Fruit fly (Drosophila melanogaster) whole organism, wandering third instar larva: ENCODE measurements around the gene CG14277.

ENCODE experiments used
- Abd-B ChIP-seq: fragments of >200 bp; optimal IDR thresholded peaks from 2 replicates; lab custom pipeline; 2017; ENCODE audit warnings: missing biosample characterization, missing genetic modification characterization
- CG32264 ChIP-seq: fragments of 200-800 bp; sonication (Bioruptor generic); optimal IDR thresholded peaks from 2 replicates; lab custom pipeline; 2016; ENCODE audit warnings: missing biosample characterization, missing genetic modification characterization
- CG9705 ChIP-seq: fragments of 200-800 bp; sonication (Bioruptor generic); optimal IDR thresholded peaks from 2 replicates; lab custom pipeline; 2018; ENCODE audit warnings: missing biosample characterization, mild to moderate bottlenecking, missing genetic modification characterization
- CrebA ChIP-seq: fragments of 200-800 bp; sonication (Bioruptor generic); optimal IDR thresholded peaks from 2 replicates; lab custom pipeline; 2016; ENCODE audit warnings: missing biosample characterization, mild to moderate bottlenecking, missing genetic modification characterization, borderline replicate concordance
- Dfd ChIP-seq: fragments of >200 bp; optimal IDR thresholded peaks from 2 replicates; lab custom pipeline; 2017; ENCODE audit warnings: missing biosample characterization, missing genetic modification characterization
- Dif ChIP-seq: fragments of 200-275, 200-300 bp; sonication (Bioruptor generic); optimal IDR thresholded peaks from 2 replicates; lab custom pipeline; 2018; ENCODE audit warnings: missing biosample characterization, missing genetic modification characterization; ENCODE audit not compliant: partially characterized antibody
- GATAd ChIP-seq: sonication (Bioruptor generic); optimal IDR thresholded peaks from 2 replicates; lab custom pipeline; 2016; ENCODE audit warnings: missing biosample characterization, missing genetic modification characterization
- HLH106 ChIP-seq: fragments of 200-800 bp; optimal IDR thresholded peaks from 3 replicates; lab custom pipeline; 2019; ENCODE audit warnings: missing biosample characterization, mild to moderate bottlenecking, missing genetic modification characterization, moderate library complexity
- Hnf4 ChIP-seq: fragments of 200-800 bp; sonication (Bioruptor generic); optimal IDR thresholded peaks from 2 replicates; lab custom pipeline; 2016; ENCODE audit warnings: missing biosample characterization, mild to moderate bottlenecking, missing genetic modification characterization
- Hr78 ChIP-seq: fragments of >200 bp; optimal IDR thresholded peaks from 2 replicates; lab custom pipeline; 2017; ENCODE audit warnings: missing biosample characterization, missing genetic modification characterization
- Hr83 ChIP-seq: fragments of 200-300 bp; sonication (Bioruptor generic); optimal IDR thresholded peaks from 2 replicates; lab custom pipeline; 2016; ENCODE audit warnings: missing biosample characterization, mild to moderate bottlenecking, missing genetic modification characterization, moderate library complexity; ENCODE audit not compliant: poor library complexity, severe bottlenecking
- Jra ChIP-seq: sonication (Bioruptor generic); optimal IDR thresholded peaks from 2 replicates; lab custom pipeline; 2016; ENCODE audit warnings: missing biosample characterization, missing genetic modification characterization
- Mio ChIP-seq: sonication (Bioruptor generic); optimal IDR thresholded peaks from 2 replicates; lab custom pipeline; 2016; ENCODE audit warnings: missing biosample characterization, missing genetic modification characterization
- Myc ChIP-seq: fragments of >200 bp; optimal IDR thresholded peaks from 2 replicates; lab custom pipeline; 2017
- N ChIP-seq: fragments of >200 bp; optimal IDR thresholded peaks from 2 replicates; lab custom pipeline; 2018; ENCODE audit warnings: missing biosample characterization, missing external identifiers, missing genetic modification characterization
- OdsH ChIP-seq: fragments of 200-800 bp; sonication (Bioruptor generic); optimal IDR thresholded peaks from 2 replicates; lab custom pipeline; 2016; ENCODE audit warnings: missing biosample characterization, mild to moderate bottlenecking, missing genetic modification characterization
- Rel ChIP-seq, 2 experiments: fragments of 200-800 bp; sonication (Bioruptor generic) in 1 of 2; optimal IDR thresholded peaks; 2 replicates in 1 of 2; 3 replicates in 1 of 2; lab custom pipeline; 2016 to 2019; ENCODE audit warnings: mild to moderate bottlenecking in 2 of 2, missing biosample characterization in 2 of 2, missing genetic modification characterization in 2 of 2, moderate library complexity in 1 of 2
- Sp1 ChIP-seq: fragments of 200-800 bp; sonication (Bioruptor generic); optimal IDR thresholded peaks from 3 replicates; lab custom pipeline; 2019; ENCODE audit warnings: missing biosample characterization, mild to moderate bottlenecking, missing genetic modification characterization, moderate library complexity
- Vsx2 ChIP-seq: fragments of 200-300, 225-300 bp; sonication (Bioruptor generic); optimal IDR thresholded peaks from 2 replicates; lab custom pipeline; 2018; ENCODE audit warnings: missing biosample characterization, missing genetic modification characterization; ENCODE audit not compliant: partially characterized antibody
- br ChIP-seq: fragments of 200-800 bp; sonication (Bioruptor generic); optimal IDR thresholded peaks from 2 replicates; lab custom pipeline; 2016; ENCODE audit warnings: missing biosample characterization, missing genetic modification characterization
- brk ChIP-seq: fragments of 200-800 bp; sonication (Bioruptor generic); optimal IDR thresholded peaks from 2 replicates; lab custom pipeline; 2016; ENCODE audit warnings: missing biosample characterization, mild to moderate bottlenecking, missing genetic modification characterization
- dl ChIP-seq, 2 experiments: fragments of 175-275, 200-275 bp in 1 of 2; fragments of 200-275 bp in 1 of 2; sonication (Bioruptor generic); optimal IDR thresholded peaks; lab custom pipeline; 2018; ENCODE audit warnings: mild to moderate bottlenecking in 2 of 2, missing biosample characterization in 2 of 2, missing genetic modification characterization in 2 of 2, moderate library complexity in 2 of 2; ENCODE audit not compliant: partially characterized antibody in 2 of 2, insufficient read depth in 1 of 2
- dmrt93B ChIP-seq: fragments of 200-800 bp; sonication (Bioruptor generic); optimal IDR thresholded peaks from 2 replicates; lab custom pipeline; 2018; ENCODE audit warnings: missing biosample characterization, mild to moderate bottlenecking, missing genetic modification characterization
- dsf ChIP-seq: sonication (Bioruptor generic); optimal IDR thresholded peaks from 2 replicates; lab custom pipeline; 2016; ENCODE audit warnings: missing biosample characterization, missing genetic modification characterization, borderline replicate concordance
- ey ChIP-seq: fragments of 200-800 bp; sonication (Bioruptor generic); optimal IDR thresholded peaks from 2 replicates; lab custom pipeline; 2016; ENCODE audit warnings: missing biosample characterization, missing genetic modification characterization
- foxo ChIP-seq, 2 experiments: fragments of 200-800 bp; sonication (Bioruptor generic); optimal IDR thresholded peaks; 2 replicates in 1 of 2; 3 replicates in 1 of 2; lab custom pipeline; 2016 to 2017; ENCODE audit warnings: missing biosample characterization in 2 of 2, missing genetic modification characterization in 2 of 2
- fru ChIP-seq: fragments of 200-800 bp; sonication (Bioruptor generic); optimal IDR thresholded peaks from 3 replicates; lab custom pipeline; 2016; ENCODE audit warnings: missing biosample characterization, mild to moderate bottlenecking, missing genetic modification characterization
- h ChIP-seq: fragments of 200-800 bp; sonication (Bioruptor generic); optimal IDR thresholded peaks from 3 replicates; lab custom pipeline; 2016; ENCODE audit warnings: missing biosample characterization, mild to moderate bottlenecking, missing genetic modification characterization
- jim ChIP-seq: fragments of 175-275, 200-325 bp; sonication (Bioruptor generic); optimal IDR thresholded peaks from 2 replicates; lab custom pipeline; 2016; ENCODE audit warnings: missing biosample characterization, mild to moderate bottlenecking, missing genetic modification characterization
- lola ChIP-seq: fragments of >200 bp; optimal IDR thresholded peaks from 2 replicates; lab custom pipeline; 2017; ENCODE audit warnings: missing biosample characterization, missing genetic modification characterization
- pan ChIP-seq: fragments of >200 bp; optimal IDR thresholded peaks from 2 replicates; lab custom pipeline; 2017
- psq ChIP-seq: fragments of 200-800 bp; sonication (Bioruptor generic); optimal IDR thresholded peaks from 3 replicates; lab custom pipeline; 2017; ENCODE audit warnings: missing biosample characterization, mild to moderate bottlenecking, missing genetic modification characterization, moderate library complexity
- rgr ChIP-seq: fragments of 200-800 bp; sonication (Bioruptor generic); optimal IDR thresholded peaks from 3 replicates; lab custom pipeline; 2016; ENCODE audit warnings: missing biosample characterization, mild to moderate bottlenecking, missing genetic modification characterization
- sage ChIP-seq: fragments of 200-800 bp; sonication (Bioruptor generic); optimal IDR thresholded peaks from 2 replicates; lab custom pipeline; 2016; ENCODE audit warnings: missing biosample characterization, mild to moderate bottlenecking, missing genetic modification characterization
- sv ChIP-seq: fragments of 200-800 bp; sonication (Bioruptor generic); optimal IDR thresholded peaks from 3 replicates; lab custom pipeline; 2016; ENCODE audit warnings: missing biosample characterization, missing genetic modification characterization
- tai ChIP-seq: sonication (Bioruptor generic); optimal IDR thresholded peaks from 2 replicates; lab custom pipeline; 2016; ENCODE audit warnings: missing biosample characterization, missing genetic modification characterization
- usp ChIP-seq: fragments of >200 bp; optimal IDR thresholded peaks from 2 replicates; lab custom pipeline; 2017; ENCODE audit warnings: missing biosample characterization, missing genetic modification characterization
- woc ChIP-seq: sonication (Bioruptor generic); optimal IDR thresholded peaks from 2 replicates; lab custom pipeline; 2016; ENCODE audit warnings: missing biosample characterization, mild to moderate bottlenecking, missing genetic modification characterization

CG14277 gene

DNA sequence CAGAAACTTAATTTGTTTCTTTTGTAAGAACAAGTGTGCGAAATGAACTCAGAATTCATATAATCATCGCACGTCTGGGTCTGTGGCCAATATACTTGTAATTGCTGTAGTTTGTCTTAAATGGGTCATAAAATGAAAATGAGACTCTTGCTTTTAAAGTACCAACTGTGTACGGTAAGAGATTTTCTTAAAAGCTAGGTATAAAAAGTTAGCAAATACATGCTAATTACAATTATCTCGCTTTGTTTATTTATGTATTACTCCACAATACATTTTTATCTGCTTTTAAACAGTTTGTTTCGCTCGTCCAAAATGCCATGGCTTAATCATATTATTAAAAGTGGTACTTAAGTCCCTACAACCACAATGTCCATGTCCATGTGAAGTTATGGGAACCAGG is 38.5 kb upstream of the CG14277 start:
- TF ChIP-seq h (GFP tag; lab: Kevin White, UChicago) = no peak
- TF ChIP-seq dsf = no peak
- no peak for TF ChIP-seq dl (GFP tag; optimal IDR thresholded peaks at IDR 0.05; lab: Kevin White, UChicago; ENCODE audit: insufficient read depth in 1 of 2, partially characterized antibody in 2 of 2)
- TF ChIP-seq tai (GFP tag; lab: Kevin White, UChicago) = no peak
- no peak for TF ChIP-seq woc (GFP tag; lab: Kevin White, UChicago)
- no peak for TF ChIP-seq Dif (GFP tag; lab: Kevin White, UChicago)
- TF ChIP-seq Hr83 (GFP tag; lab: Kevin White, UChicago) = no peak
- TF ChIP-seq Jra (GFP tag; lab: Kevin White, UChicago) = no peak
- TF ChIP-seq Myc (lab: Kevin White, UChicago) = no peak
- TF ChIP-seq Hr78 (GFP tag; lab: Kevin White, UChicago) = no peak
- no peak for TF ChIP-seq fru (GFP tag; lab: Kevin White, UChicago)
- no peak for TF ChIP-seq psq (GFP tag; lab: Kevin White, UChicago)

DNA sequence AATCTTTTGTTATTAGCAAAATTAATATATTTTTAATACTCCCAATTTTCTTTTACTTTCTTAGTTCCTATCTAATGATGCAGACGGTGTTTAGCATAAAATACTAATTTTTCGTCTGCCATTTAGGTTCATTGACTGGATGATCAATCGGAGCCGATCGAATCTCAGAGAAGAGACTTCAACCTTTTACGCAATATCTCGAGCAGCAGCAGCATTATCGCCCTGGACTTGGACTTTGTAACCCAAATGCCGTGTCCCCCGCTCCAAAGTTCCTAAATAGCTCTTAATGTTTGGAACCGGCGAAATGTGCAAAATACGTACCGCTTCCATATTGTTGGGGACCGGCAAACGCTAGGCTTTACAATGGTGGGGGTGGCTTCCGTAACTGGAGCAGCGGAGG is 37.9 kb upstream of the CG14277 start:
- TF ChIP-seq Hnf4 (peak; percentile 60), Sp1 (GFP tag; lab: Kevin White, UChicago) (no peak)

DNA sequence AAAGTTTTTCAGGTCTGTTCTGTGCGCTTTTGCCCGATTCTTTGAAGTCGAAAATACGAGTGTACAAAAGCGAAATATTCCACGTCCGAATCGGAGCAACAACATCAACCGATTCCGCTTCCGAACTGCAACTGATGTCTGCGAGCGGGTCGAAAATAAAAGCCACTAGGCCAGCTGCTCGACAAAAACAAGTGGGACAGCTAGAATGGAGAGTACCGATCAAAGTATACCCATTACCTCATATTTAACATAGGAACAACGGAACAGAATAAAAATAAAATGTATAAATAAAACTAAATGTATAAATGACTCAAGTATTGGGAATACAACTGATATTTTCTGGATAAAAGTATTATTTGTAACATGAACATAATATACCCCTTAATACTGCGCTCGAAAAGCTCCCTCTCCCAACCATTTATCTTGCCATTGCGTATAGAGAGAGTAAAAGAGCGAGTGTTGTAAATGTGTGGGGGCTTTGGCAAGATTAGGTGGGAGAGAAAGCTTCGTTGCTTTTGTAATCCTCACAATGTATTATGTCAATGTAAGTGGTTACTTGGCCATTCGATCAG is 37.2 kb upstream of the CG14277 start, which contains the start of gene SLC5A11:
Gene SLC5A11 (minus strand): TSS at position 137 of the 572 bp plus-strand sequence.
- TF ChIP-seq jim (GFP tag; lab: Kevin White, UChicago) (no peak), CG32264 (GFP tag; lab: Kevin White, UChicago) (peak; percentile 98), Abd-B (GFP tag; lab: Kevin White, UChicago) (no peak), foxo (GFP tag; optimal IDR thresholded peaks at IDR 0.05; lab: Kevin White, UChicago) (peak; percentile 97 to 100), ey (GFP tag; lab: Kevin White, UChicago) (peak; percentile 90), Myc (lab: Kevin White, UChicago) (no peak), dl (GFP tag; optimal IDR thresholded peaks at IDR 0.05; lab: Kevin White, UChicago; ENCODE audit: insufficient read depth in 1 of 2, partially characterized antibody in 2 of 2) (peak; percentile 8 to 60), woc (GFP tag; lab: Kevin White, UChicago) (peak; percentile 99), rgr (peak; percentile 90), Rel (GFP tag; optimal IDR thresholded peaks at IDR 0.05; lab: Kevin White, UChicago) (peak; percentile 99), Rel (tag; optimal IDR thresholded peaks at IDR 0.05; lab: Kevin White, UChicago) (peak; percentile 91), Mio (GFP tag; lab: Kevin White, UChicago) (peak; percentile 47), pan (lab: Kevin White, UChicago) (peak; percentile 89), CG9705 (GFP tag; lab: Kevin White, UChicago) (peak; percentile 80), sage (GFP tag; lab: Kevin White, UChicago) (peak; percentile 99), psq (GFP tag; lab: Kevin White, UChicago) (peak; percentile 99), Dfd (GFP tag; lab: Kevin White, UChicago) (no peak), br (GFP tag; lab: Kevin White, UChicago) (peak; percentile 91), Hr78 (GFP tag; lab: Kevin White, UChicago) (no peak), tai (GFP tag; lab: Kevin White, UChicago) (no peak), Dif (GFP tag; lab: Kevin White, UChicago) (peak; percentile 66), fru (GFP tag; lab: Kevin White, UChicago) (peak; percentile 98), GATAd (GFP tag; lab: Kevin White, UChicago) (no peak), Sp1 (GFP tag; lab: Kevin White, UChicago) (peak; percentile 97), dsf (peak; percentile 63), N (no peak), Hnf4 (peak; percentile 91), HLH106 (tag; lab: Kevin White, UChicago) (peak; percentile 96), Jra (GFP tag; lab: Kevin White, UChicago) (peak; percentile 74), sv (peak; percentile 94), lola (no peak), usp (no peak), Vsx2 (GFP tag; lab: Kevin White, UChicago) (no peak), dmrt93B (GFP tag; lab: Kevin White, UChicago) (peak; percentile 92), h (GFP tag; lab: Kevin White, UChicago) (peak; percentile 100), Hr83 (GFP tag; lab: Kevin White, UChicago) (peak; percentile 57), OdsH (GFP tag; lab: Kevin White, UChicago) (peak; percentile 98), CrebA (no peak), brk (GFP tag; lab: Kevin White, UChicago) (peak; percentile 99)
